Worm (Caenorhabditis elegans) whole organism, young adult: ENCODE measurements around the gene sre-3.

Source experiments
- B0035.1 ChIP-seq: sonication (generic microtip); optimal IDR thresholded peaks from 2 replicates; lab custom pipeline; 2016; ENCODE audit warnings: missing genetic modification characterization, mild to moderate bottlenecking, missing compliant biosample characterization, missing genotype, missing genetic modification reagents
- B0336.3 ChIP-seq: fragments of 200-800 bp; sonication (Bioruptor generic); IDR thresholded peaks from 2 replicates; pipeline ENCODE4 v1.3.6; 2022; ENCODE audit warnings: missing genetic modification characterization, missing compliant biosample characterization
- F23B12.7 ChIP-seq: sonication (generic microtip); optimal IDR thresholded peaks from 2 replicates; lab custom pipeline; 2017; ENCODE audit warnings: missing genetic modification characterization, mild to moderate bottlenecking, missing compliant biosample characterization, antibody characterized with exemption, moderate library complexity; ENCODE audit not compliant: insufficient read depth
- F33H1.4 ChIP-seq: fragments of 200-800 bp; sonication (Bioruptor generic); IDR thresholded peaks from 2 replicates; pipeline ENCODE4 v1.3.6; 2022; ENCODE audit warnings: missing genetic modification reagents, missing genetic modification characterization, missing compliant biosample characterization
- F37B4.10 ChIP-seq: fragments of 200-800 bp; sonication (Bioruptor generic); IDR thresholded peaks from 2 replicates; pipeline ENCODE4 v1.3.6; 2022; ENCODE audit warnings: missing genetic modification characterization, missing compliant biosample characterization
- F49E8.2 ChIP-seq: sonication (generic microtip); optimal IDR thresholded peaks from 3 replicates; lab custom pipeline; 2017; ENCODE audit warnings: missing genetic modification characterization, mild to moderate bottlenecking, missing compliant biosample characterization, antibody characterized with exemption, moderate library complexity; ENCODE audit not compliant: insufficient read depth
- K12H6.12 ChIP-seq: fragments of 200-800 bp; sonication (Bioruptor generic); optimal IDR thresholded peaks from 2 replicates; lab custom pipeline; 2018; ENCODE audit warnings: mild to moderate bottlenecking, missing genetic modification characterization, missing compliant biosample characterization
- T26A5.8 ChIP-seq: sonication (generic microtip); optimal IDR thresholded peaks from 2 replicates; lab custom pipeline; 2016; ENCODE audit warnings: missing genetic modification characterization, missing compliant biosample characterization
- Y53F4B.3 ChIP-seq: fragments of 200-800 bp; sonication (Bioruptor generic); IDR thresholded peaks from 2 replicates; pipeline ENCODE4 v1.3.6; 2022; ENCODE audit warnings: missing genetic modification reagents, missing genetic modification characterization, missing compliant biosample characterization
- Y56A3A.18 ChIP-seq: fragments of 200-800 bp; sonication (Bioruptor generic); IDR thresholded peaks from 2 replicates; pipeline ENCODE4 v1.3.6; 2022; ENCODE audit warnings: missing genetic modification reagents, missing genetic modification characterization, missing compliant biosample characterization
- Y79H2A.3 ChIP-seq: fragments of 200-800 bp; sonication (Bioruptor generic); conservative IDR thresholded peaks from 2 replicates; pipeline ENCODE4 v1.3.6; 2022; ENCODE audit warnings: missing genetic modification reagents, missing genetic modification characterization, missing compliant biosample characterization
- ZK185.1 ChIP-seq: sonication (generic microtip); optimal IDR thresholded peaks from 2 replicates; lab custom pipeline; 2016; ENCODE audit warnings: mild to moderate bottlenecking, missing genetic modification characterization, missing compliant biosample characterization; ENCODE audit not compliant: poor library complexity, severe bottlenecking
- attf-3 ChIP-seq: fragments of 200-800 bp; sonication (Bioruptor generic); conservative IDR thresholded peaks from 2 replicates; pipeline ENCODE4 v1.3.6; 2022; ENCODE audit warnings: missing genetic modification reagents, missing genetic modification characterization, missing compliant biosample characterization
- attf-6 ChIP-seq: fragments of 200-800 bp; sonication (Bioruptor generic); IDR thresholded peaks from 2 replicates; pipeline ENCODE4 v1.3.6; 2022; ENCODE audit warnings: missing genetic modification reagents, missing genetic modification characterization, missing compliant biosample characterization
- bed-2 ChIP-seq: fragments of 200-800 bp; sonication (Bioruptor generic); IDR thresholded peaks from 2 replicates; pipeline ENCODE4 v1.3.6; 2022; ENCODE audit warnings: missing genetic modification reagents, missing genetic modification characterization, missing compliant biosample characterization
- cebp-1 ChIP-seq, 2 experiments: fragments of 200-800 bp in 1 of 2; sonication (Bioruptor generic) in 1 of 2; sonication (generic microtip) in 1 of 2; IDR thresholded peaks in 1 of 2; optimal IDR thresholded peaks in 1 of 2; 2 replicates each; pipeline versions ENCODE4 v1.3.6 to Lab custom; 2017 to 2022; ENCODE audit warnings: missing compliant biosample characterization in 2 of 2, missing genetic modification characterization in 2 of 2, mild to moderate bottlenecking in 1 of 2, missing genetic modification reagents in 1 of 2, moderate library complexity in 1 of 2
- ceh-40 ChIP-seq: fragments of 200-800 bp; sonication (Bioruptor generic); IDR thresholded peaks from 2 replicates; pipeline ENCODE4 v1.3.6; 2022; ENCODE audit warnings: missing genetic modification characterization, missing compliant biosample characterization
- ceh-58 ChIP-seq: fragments of 200-800 bp; sonication (Bioruptor generic); IDR thresholded peaks from 2 replicates; pipeline ENCODE4 v1.3.6; 2022; ENCODE audit warnings: missing genetic modification characterization, missing compliant biosample characterization
- ceh-79 ChIP-seq: sonication (generic microtip); optimal IDR thresholded peaks from 2 replicates; lab custom pipeline; 2017; ENCODE audit warnings: mild to moderate bottlenecking, missing genetic modification characterization, missing compliant biosample characterization
- egl-18 ChIP-seq: fragments of 200-800 bp; sonication (Bioruptor generic); IDR thresholded peaks from 2 replicates; pipeline ENCODE4 v1.3.6; 2022; ENCODE audit warnings: missing genetic modification reagents, missing genetic modification characterization, missing compliant biosample characterization
- him-1 ChIP-seq: sonication (generic microtip); optimal IDR thresholded peaks from 2 replicates; lab custom pipeline; 2016; ENCODE audit warnings: missing genotype, missing genetic modification reagents, missing genetic modification characterization, missing compliant biosample characterization
- hmg-1.2 ChIP-seq: fragments of 200-800 bp; sonication (Bioruptor generic); IDR thresholded peaks from 2 replicates; pipeline ENCODE4 v1.3.6; 2022; ENCODE audit warnings: missing genetic modification reagents, missing genetic modification characterization, missing compliant biosample characterization
- hmg-20 ChIP-seq: fragments of 200-800 bp; sonication (Bioruptor generic); IDR thresholded peaks from 2 replicates; pipeline ENCODE4 v1.3.6; 2022; ENCODE audit warnings: missing genetic modification reagents, missing genetic modification characterization, missing compliant biosample characterization
- lin-26 ChIP-seq: fragments of 200-800 bp; sonication (Bioruptor generic); IDR thresholded peaks from 2 replicates; pipeline ENCODE4 v1.3.6; 2022; ENCODE audit warnings: missing genetic modification reagents, missing genetic modification characterization, missing compliant biosample characterization
- lsy-27 ChIP-seq: sonication (generic microtip); optimal IDR thresholded peaks from 2 replicates; lab custom pipeline; 2017; ENCODE audit warnings: missing genetic modification characterization, mild to moderate bottlenecking, missing compliant biosample characterization, antibody characterized with exemption, missing genotype, borderline replicate concordance; ENCODE audit not compliant: insufficient read depth
- nfya-2 ChIP-seq: fragments of 200-800 bp; sonication (Bioruptor generic); IDR thresholded peaks from 2 replicates; pipeline ENCODE4 v1.3.6; 2022; ENCODE audit warnings: missing genetic modification reagents, missing genetic modification characterization, missing compliant biosample characterization
- nhr-179 ChIP-seq: sonication (generic microtip); optimal IDR thresholded peaks from 2 replicates; lab custom pipeline; 2016; ENCODE audit warnings: mild to moderate bottlenecking, missing genetic modification characterization, missing compliant biosample characterization
- pbrm-1 ChIP-seq: fragments of 200-800 bp; sonication (Bioruptor generic); IDR thresholded peaks from 2 replicates; pipeline ENCODE4 v1.3.6; 2022; ENCODE audit warnings: missing genetic modification reagents, missing genetic modification characterization, missing compliant biosample characterization
- pha-4 ChIP-seq: fragments of 150-350 bp; sonication (generic microtip); optimal IDR thresholded peaks from 2 replicates; lab custom pipeline; 2014; ENCODE audit warnings: missing biosample characterization, missing genetic modification reagents, missing genetic modification characterization
- sea-2 ChIP-seq: fragments of 200-800 bp; sonication (Bioruptor generic); IDR thresholded peaks from 2 replicates; pipeline ENCODE4 v1.3.6; 2022; ENCODE audit warnings: missing genetic modification characterization, missing compliant biosample characterization
- snpc-1.3 ChIP-seq: sonication (generic microtip); optimal IDR thresholded peaks from 2 replicates; lab custom pipeline; 2017; ENCODE audit warnings: missing genetic modification characterization, mild to moderate bottlenecking, missing compliant biosample characterization, antibody characterized with exemption, moderate library complexity, missing genotype, missing genetic modification reagents; ENCODE audit not compliant: insufficient read depth
- unc-130 ChIP-seq: sonication (generic microtip); optimal IDR thresholded peaks from 2 replicates; lab custom pipeline; 2016; ENCODE audit warnings: missing genetic modification reagents, missing genetic modification characterization, missing compliant biosample characterization
- ztf-25 ChIP-seq: fragments of 200-800 bp; sonication (Bioruptor generic); IDR thresholded peaks from 2 replicates; pipeline ENCODE4 v1.3.6; 2022; ENCODE audit warnings: missing genetic modification reagents, missing genetic modification characterization, missing compliant biosample characterization

Gene sre-3

ce11 chrII:7404001-7404400, 18.5 kb downstream of the sre-3 start:
- TF ChIP-seq nfya-2 (no peak), lsy-27 (tag; lab: Kevin White, UChicago) (no peak), Y56A3A.18 (GFP tag; lab: Robert Waterston, UW) (no peak), attf-6 (GFP tag; lab: Robert Waterston, UW) (no peak)

- TF ChIP-seq unc-130: no peak
- no peak for TF ChIP-seq F23B12.7 (tag; lab: Kevin White, UChicago)
- no peak for TF ChIP-seq pbrm-1 (GFP tag; lab: Robert Waterston, UW)
- TF ChIP-seq T26A5.8 (tag; lab: Kevin White, UChicago): no peak
- TF ChIP-seq bed-2 (GFP tag; lab: Robert Waterston, UW): no peak
- no peak for TF ChIP-seq B0336.3 (GFP tag; lab: Robert Waterston, UW)
- no peak for TF ChIP-seq Y53F4B.3 (GFP tag; lab: Robert Waterston, UW)
- no peak for TF ChIP-seq ceh-79 (tag; lab: Kevin White, UChicago)
Observed at ce11 chrII:7405262-7405661, 19.7 kb downstream of the sre-3 start.

ce11 chrII:7406438-7406837, 20.9 kb downstream of the sre-3 start:
- TF ChIP-seq nhr-179 (tag; lab: Kevin White, UChicago) (no peak), snpc-1.3 (tag; lab: Kevin White, UChicago) (no peak), egl-18 (GFP tag; lab: Robert Waterston, UW) (no peak), Y79H2A.3 (GFP tag; lab: Robert Waterston, UW) (no peak), lin-26 (no peak), Y53F4B.3 (GFP tag; lab: Robert Waterston, UW) (no peak), T26A5.8 (tag; lab: Kevin White, UChicago) (no peak), sea-2 (no peak), ceh-58 (no peak)

ce11 chrII:7408192-7408591, 22.6 kb downstream of the sre-3 start, which contains the start of gene srd-55:
TSS of gene srd-55 (plus strand) at chrII:7408492.
- TF ChIP-seq hmg-20 (GFP tag; lab: Robert Waterston, UW) (no peak), ztf-25 (GFP tag; lab: Robert Waterston, UW) (no peak), hmg-1.2 (GFP tag; lab: Robert Waterston, UW) (no peak), cebp-1 (GFP tag; IDR thresholded peaks at IDR 0.05; lab: Robert Waterston, UW) (no peak), cebp-1 (tag; optimal IDR thresholded peaks at IDR 0.05; lab: Kevin White, UChicago) (no peak), him-1 (tag; lab: Kevin White, UChicago) (no peak), F49E8.2 (tag; lab: Kevin White, UChicago) (no peak), ZK185.1 (tag; lab: Kevin White, UChicago) (no peak), F37B4.10 (GFP tag; lab: Robert Waterston, UW) (no peak), B0035.1 (tag; lab: Kevin White, UChicago) (no peak), attf-3 (GFP tag; lab: Robert Waterston, UW) (no peak), nfya-2 (no peak), K12H6.12 (tag; lab: Kevin White, UChicago) (no peak), ceh-40 (GFP tag; lab: Robert Waterston, UW) (no peak), pha-4 (tag; lab: Kevin White, UChicago) (no peak), F33H1.4 (no peak)
